Worm (Caenorhabditis elegans) whole organism, L1 larva: ENCODE measurements around the gene nhr-76.

ENCODE experiments used
- C16A3.4 ChIP-seq: fragments of 150-350 bp; optimal IDR thresholded peaks from 2 replicates; lab custom pipeline; 2014; ENCODE audit warnings: missing biosample characterization, missing genetic modification characterization
- F16B12.6 ChIP-seq: fragments of 150-350 bp; optimal IDR thresholded peaks from 2 replicates; lab custom pipeline; 2014; ENCODE audit warnings: missing biosample characterization, missing genetic modification characterization
- Y116A8C.19 ChIP-seq: sonication (generic microtip); optimal IDR thresholded peaks from 2 replicates; lab custom pipeline; 2016; ENCODE audit warnings: missing compliant biosample characterization, missing genetic modification characterization, borderline replicate concordance
- ceh-63 ChIP-seq: fragments of 200-800 bp; sonication (Bioruptor generic); optimal IDR thresholded peaks from 2 replicates; lab custom pipeline; 2018; ENCODE audit warnings: mild to moderate bottlenecking, missing genetic modification characterization, missing compliant biosample characterization
- ceh-8 ChIP-seq: fragments of 200-800 bp; sonication (Bioruptor generic); optimal IDR thresholded peaks from 2 replicates; lab custom pipeline; 2018; ENCODE audit warnings: mild to moderate bottlenecking, missing genetic modification characterization, moderate library complexity, missing compliant biosample characterization
- efl-1 ChIP-seq, 4 experiments: fragments of 150-350 bp; optimal IDR thresholded peaks in 3 of 4; peaks in 1 of 4; 1 replicate in 1 of 4; 2 replicates in 3 of 4; lab custom pipeline; 2014; ENCODE audit warnings: missing biosample characterization in 2 of 4, missing genetic modification characterization in 2 of 4, missing genetic modification reagents in 2 of 4
- efl-3 ChIP-seq: fragments of 200-800 bp; sonication (Bioruptor generic); optimal IDR thresholded peaks from 2 replicates; lab custom pipeline; 2018; ENCODE audit warnings: mild to moderate bottlenecking, missing genetic modification characterization, missing compliant biosample characterization
- elt-2 ChIP-seq: sonication (generic microtip); optimal IDR thresholded peaks from 2 replicates; lab custom pipeline; 2016; ENCODE audit warnings: missing genetic modification characterization, mild to moderate bottlenecking, inconsistent platforms, missing compliant biosample characterization, missing genetic modification reagents
- fkh-10 ChIP-seq: sonication (generic microtip); optimal IDR thresholded peaks from 2 replicates; lab custom pipeline; 2017; ENCODE audit warnings: missing biosample characterization, missing genetic modification reagents, missing genetic modification characterization
- fkh-8 ChIP-seq: sonication (generic microtip); optimal IDR thresholded peaks from 2 replicates; lab custom pipeline; 2016; ENCODE audit warnings: mild to moderate bottlenecking, missing genetic modification characterization, missing compliant biosample characterization
- fos-1 ChIP-seq: fragments of 150-350 bp; optimal IDR thresholded peaks from 2 replicates; lab custom pipeline; 2014; ENCODE audit warnings: missing biosample characterization, missing genetic modification characterization
- grh-1 ChIP-seq: fragments of 200-800 bp; sonication (Bioruptor generic); IDR thresholded peaks from 2 replicates; pipeline ENCODE4 v1.3.6; 2022; ENCODE audit warnings: missing genetic modification reagents, missing genetic modification characterization, missing compliant biosample characterization
- hlh-17 ChIP-seq: fragments of 200-800 bp; sonication (Bioruptor generic); optimal IDR thresholded peaks from 2 replicates; lab custom pipeline; 2018; ENCODE audit warnings: missing genetic modification characterization, mild to moderate bottlenecking, missing compliant biosample characterization, moderate library complexity, borderline replicate concordance
- hlh-4 ChIP-seq: sonication (generic microtip); optimal IDR thresholded peaks from 2 replicates; lab custom pipeline; 2016; ENCODE audit warnings: mild to moderate bottlenecking, missing genetic modification characterization, missing compliant biosample characterization
- isw-1 ChIP-seq: fragments of 200-800 bp; sonication (Bioruptor generic); IDR thresholded peaks from 2 replicates; pipeline ENCODE4 v1.3.6; 2022; ENCODE audit warnings: missing genetic modification characterization, missing compliant biosample characterization
- jun-1 ChIP-seq: fragments of 150-350 bp; optimal IDR thresholded peaks from 2 replicates; lab custom pipeline; 2014; ENCODE audit warnings: missing biosample characterization, missing genetic modification reagents, missing genetic modification characterization
- lir-3 ChIP-seq: sonication (generic microtip); optimal IDR thresholded peaks from 2 replicates; lab custom pipeline; 2016; ENCODE audit warnings: mild to moderate bottlenecking, missing genetic modification characterization, moderate library complexity, missing compliant biosample characterization; ENCODE audit not compliant: poor library complexity
- mef-2 ChIP-seq: fragments of 150-350 bp; optimal IDR thresholded peaks from 2 replicates; lab custom pipeline; 2014; ENCODE audit warnings: missing biosample characterization, missing genetic modification characterization
- mep-1 ChIP-seq: fragments of 150-350 bp; optimal IDR thresholded peaks from 2 replicates; lab custom pipeline; 2014; ENCODE audit warnings: missing biosample characterization, missing genetic modification characterization
- nhr-77 ChIP-seq: fragments of 150-350 bp; optimal IDR thresholded peaks from 2 replicates; lab custom pipeline; 2014; ENCODE audit warnings: missing biosample characterization, missing genetic modification characterization
- pag-3 ChIP-seq: sonication (generic microtip); optimal IDR thresholded peaks from 2 replicates; lab custom pipeline; 2017; ENCODE audit warnings: missing genetic modification characterization, mild to moderate bottlenecking, missing compliant biosample characterization, antibody characterized with exemption, borderline replicate concordance; ENCODE audit not compliant: insufficient read depth
- pqm-1 ChIP-seq: sonication (generic microtip); optimal IDR thresholded peaks from 3 replicates; lab custom pipeline; 2017; ENCODE audit warnings: missing biosample characterization, missing genetic modification characterization
- rnt-1 ChIP-seq: sonication (generic microtip); optimal IDR thresholded peaks from 2 replicates; lab custom pipeline; 2016; ENCODE audit warnings: mild to moderate bottlenecking, missing genetic modification characterization, moderate library complexity, missing compliant biosample characterization
- snu-23 ChIP-seq: sonication (generic microtip); optimal IDR thresholded peaks from 2 replicates; lab custom pipeline; 2016; ENCODE audit warnings: missing genetic modification characterization, missing compliant biosample characterization
- tlp-1 ChIP-seq: fragments of 150-350 bp; optimal IDR thresholded peaks from 2 replicates; lab custom pipeline; 2014; ENCODE audit warnings: missing biosample characterization, missing genetic modification characterization
- unc-62 ChIP-seq: fragments of 150-350 bp; optimal IDR thresholded peaks from 2 replicates; lab custom pipeline; 2014; ENCODE audit warnings: missing biosample characterization, missing genetic modification reagents, missing genetic modification characterization
- unc-98 ChIP-seq: fragments of 200-800 bp; sonication (Bioruptor generic); IDR thresholded peaks from 2 replicates; pipeline ENCODE4 v1.3.6; 2022; ENCODE audit warnings: missing genetic modification characterization, missing compliant biosample characterization
- zip-4 ChIP-seq: fragments of 200-800 bp; sonication (Bioruptor generic); optimal IDR thresholded peaks from 2 replicates; lab custom pipeline; 2018; ENCODE audit warnings: mild to moderate bottlenecking, missing genetic modification characterization, moderate library complexity, missing compliant biosample characterization
- ztf-4 ChIP-seq: fragments of 150-350 bp; optimal IDR thresholded peaks from 2 replicates; lab custom pipeline; 2014; ENCODE audit warnings: missing biosample characterization, missing genetic modification characterization

nhr-76 gene

ce11 chrIV:592382-592781 lies 35.0 kb upstream of the nhr-76 start, which contains the start of gene C18H7.6:
Gene C18H7.6, minus strand, starts transcription at chrIV:592485.
- TF ChIP-seq fkh-8 (peak; percentile 2), Y116A8C.19 (tag; lab: Kevin White, UChicago) (no peak), pag-3 (tag; lab: Kevin White, UChicago) (no peak), C16A3.4 (no peak), hlh-4 (tag; lab: Kevin White, UChicago) (peak; percentile 97), lir-3 (tag; lab: Kevin White, UChicago) (no peak)

ce11 chrIV:593029-593428 lies 34.3 kb upstream of the nhr-76 start, which contains the start of gene C18H7.4:
Gene C18H7.4, plus strand, starts transcription at chrIV:593329.
- no peak for TF ChIP-seq zip-4 (GFP tag; lab: Kevin White, UChicago)

ce11 chrIV:594840-595239 lies 32.5 kb upstream of the nhr-76 start:
- TF ChIP-seq hlh-17 (GFP tag; lab: Kevin White, UChicago) (no peak), grh-1 (no peak), C16A3.4 (no peak), mef-2 (tag; lab: Kevin White, UChicago) (no peak), fkh-10 (GFP tag; lab: Kevin White, UChicago) (no peak), nhr-77 (tag; lab: Kevin White, UChicago) (no peak), F16B12.6 (tag; lab: Kevin White, UChicago) (no peak), pqm-1 (tag; lab: Kevin White, UChicago) (no peak), mep-1 (tag; lab: Kevin White, UChicago) (no peak), snu-23 (GFP tag; lab: Kevin White, UChicago) (no peak), tlp-1 (no peak), unc-62 (GFP tag; lab: Kevin White, UChicago) (no peak), lir-3 (tag; lab: Kevin White, UChicago) (no peak), unc-98 (GFP tag; lab: Robert Waterston, UW) (no peak)

- TF ChIP-seq isw-1 (GFP tag; lab: Robert Waterston, UW) = no peak
- no peak for TF ChIP-seq ceh-63 (GFP tag; lab: Kevin White, UChicago)
- no peak for TF ChIP-seq elt-2 (tag; lab: Kevin White, UChicago)
- no peak for TF ChIP-seq fos-1 (tag; lab: Kevin White, UChicago)
- no peak for TF ChIP-seq hlh-4 (tag; lab: Kevin White, UChicago)
- TF ChIP-seq ztf-4 (tag; lab: Kevin White, UChicago) = no peak
- TF ChIP-seq unc-62 (GFP tag; lab: Kevin White, UChicago) = no peak
- TF ChIP-seq jun-1 = no peak
These were observed 30.9 kb upstream of the nhr-76 start, which contains the start of the genes C18H7.7 and C18H7.11 for ce11 chrIV:596292-596952. Gene C18H7.7, minus strand, starts transcription at chrIV:596392. Gene C18H7.11, plus strand, starts transcription at chrIV:596902.

- TF ChIP-seq nhr-77 (tag; lab: Kevin White, UChicago) (no peak), unc-62 (GFP tag; lab: Kevin White, UChicago) (no peak), rnt-1 (tag; lab: Kevin White, UChicago) (no peak), ceh-8 (GFP tag; lab: Kevin White, UChicago) (no peak)
These were observed 25.7 kb upstream of the nhr-76 start, which contains the start of gene srt-59 for ce11 chrIV:601595-601994. Gene srt-59, minus strand, starts transcription at chrIV:601695.

- TF ChIP-seq efl-1 (optimal IDR thresholded peaks at IDR 0.05; lab: Kevin White, UChicago) (no peak), efl-1 (GFP tag; optimal IDR thresholded peaks at IDR 0.05 in 1 of 2; lab: Kevin White, UChicago) (peak in 1 of 2 experiments; percentile 9), efl-3 (no peak)
These were observed 23.8 kb upstream of the nhr-76 start, which contains the start of gene prmt-4 for ce11 chrIV:603543-603942. Gene prmt-4, minus strand, starts transcription at chrIV:603643.
